Fruit fly (Drosophila melanogaster): ENCODE measurements around the gene CG3815.

The CG3815 gene

dm6 chrX:6330369-6330949 lies 35.3 kb downstream of the CG3815 start, which contains the start of gene CG42240 (continued):
- TF ChIP-seq CG6854 (GFP tag; optimal IDR thresholded peaks at IDR 0.05) (peak; percentile 81), Ets96B (tag; optimal IDR thresholded peaks at IDR 0.05) (peak; percentile 92), Eip93F (GFP tag; optimal IDR thresholded peaks at IDR 0.05) (peak; percentile 65), vri (GFP tag; optimal IDR thresholded peaks at IDR 0.05) (peak; percentile 87), CG3032 (tag; optimal IDR thresholded peaks at IDR 0.05) (peak; percentile 92), eg (GFP tag; IDR thresholded peaks at IDR 0.05) (peak; percentile 66), Ets21C (GFP tag; optimal IDR thresholded peaks at IDR 0.05) (peak; percentile 86), Sox102F (GFP tag; optimal IDR thresholded peaks at IDR 0.05) (peak; percentile 95), CG11902 (GFP tag; optimal IDR thresholded peaks at IDR 0.05) (peak; percentile 82), CG11294 (GFP tag; IDR thresholded peaks at IDR 0.05) (peak; percentile 69), CG10631 (GFP tag; optimal IDR thresholded peaks at IDR 0.05) (peak; percentile 92), fd59A (GFP tag; optimal IDR thresholded peaks at IDR 0.05) (peak; percentile 93), Lpt (GFP tag; optimal IDR thresholded peaks at IDR 0.05) (peak; percentile 94), Blimp-1 (GFP tag; optimal IDR thresholded peaks at IDR 0.05) (peak; percentile 86), CG4318 (GFP tag; optimal IDR thresholded peaks at IDR 0.05) (peak; percentile 95), acj6 (GFP tag; optimal IDR thresholded peaks at IDR 0.05) (peak; percentile 92), CG11762 (GFP tag; optimal IDR thresholded peaks at IDR 0.05; ENCODE audit: insufficient read depth) (peak; percentile 91), CG1621 (tag; optimal IDR thresholded peaks at IDR 0.05) (peak; percentile 88), lz (GFP tag; optimal IDR thresholded peaks at IDR 0.05) (peak; percentile 94), Hr38 (GFP tag; optimal IDR thresholded peaks at IDR 0.05) (no peak)

DNA sequence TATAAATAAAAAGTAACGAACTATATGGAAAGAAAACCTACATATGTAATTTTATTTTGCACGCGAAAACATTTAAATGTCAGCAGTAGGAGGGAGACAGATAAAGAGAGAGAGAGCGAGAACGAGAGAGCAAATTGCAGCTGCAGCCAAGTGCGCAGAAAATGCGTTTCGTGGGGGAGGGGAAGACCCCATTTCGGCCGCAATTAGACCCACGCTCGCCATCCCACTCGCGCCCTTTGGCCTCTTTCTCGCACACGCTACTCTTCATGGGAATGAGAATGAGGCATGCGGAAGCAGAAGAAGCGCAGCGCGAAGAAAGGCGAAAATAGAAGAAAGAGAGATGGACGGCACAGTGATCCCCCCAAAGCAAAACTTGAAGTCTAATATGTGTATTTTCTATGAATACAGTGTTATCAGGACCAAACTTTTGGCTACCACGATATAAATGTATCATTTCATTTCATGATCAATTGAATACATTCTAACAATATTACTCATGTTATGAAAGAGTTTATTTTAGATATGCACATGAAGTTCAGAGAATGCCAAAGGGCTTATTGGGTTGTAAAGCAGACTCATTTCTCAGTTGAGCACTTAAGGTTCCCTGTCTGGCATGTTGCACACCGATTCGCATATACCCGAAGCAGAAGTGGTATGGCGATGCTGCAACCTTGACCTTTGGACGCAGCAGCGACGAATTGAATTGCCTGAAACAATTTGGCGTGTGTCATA lies 38.0 kb downstream of the CG3815 start:
- TF ChIP-seq CG6163 (GFP tag; IDR thresholded peaks at IDR 0.05) (0 out of 3 replicates have a peak, but pooled peaks have one; percentile 21), svp (GFP tag) (peak; percentile 86), Sox102F (GFP tag; optimal IDR thresholded peaks at IDR 0.05) (peak; percentile 23), salr (GFP tag; optimal IDR thresholded peaks at IDR 0.05) (peak; percentile 22 to 31), CG1621 (tag; optimal IDR thresholded peaks at IDR 0.05) (no peak), eg (GFP tag; IDR thresholded peaks at IDR 0.05) (peak; percentile 35; the same call in 2 of the 3 replicates), spab (GFP tag; optimal IDR thresholded peaks at IDR 0.05) (peak; percentile 39), CG7368 (GFP tag; optimal IDR thresholded peaks at IDR 0.05) (no peak), Eip78C (GFP tag) (peak; percentile 62), CG34406 (GFP tag; optimal IDR thresholded peaks at IDR 0.05) (peak; percentile 2), Lpt (GFP tag; optimal IDR thresholded peaks at IDR 0.05) (peak; percentile 41), Gug (GFP tag; IDR thresholded peaks at IDR 0.05) (no peak), esn (GFP tag; optimal IDR thresholded peaks at IDR 0.05) (peak; percentile 23), Ets21C (GFP tag; optimal IDR thresholded peaks at IDR 0.05) (no peak), Eip75B (GFP tag; optimal IDR thresholded peaks at IDR 0.05) (peak; percentile 40), CG6276 (GFP tag; optimal IDR thresholded peaks at IDR 0.05) (peak; percentile 20), CG8319 (GFP tag; optimal IDR thresholded peaks at IDR 0.05) (peak; percentile 9), CG8632 (GFP tag; optimal IDR thresholded peaks at IDR 0.05) (no peak), CG3032 (tag; optimal IDR thresholded peaks at IDR 0.05) (no peak), CG16779 (tag; optimal IDR thresholded peaks at IDR 0.05) (no peak), Hr38 (GFP tag; optimal IDR thresholded peaks at IDR 0.05) (no peak), Blimp-1 (GFP tag; optimal IDR thresholded peaks at IDR 0.05) (no peak), Eip93F (GFP tag; optimal IDR thresholded peaks at IDR 0.05) (no peak), vri (GFP tag; optimal IDR thresholded peaks at IDR 0.05) (no peak), Met (GFP tag; optimal IDR thresholded peaks at IDR 0.05) (peak; percentile 10), CG8119 (GFP tag; IDR thresholded peaks at IDR 0.05) (0 out of 3 replicates have a peak, but pooled peaks have one; percentile 17), CG15336 (GFP tag; IDR thresholded peaks at IDR 0.05) (peak; percentile 41; the same call in 1 of the 2 replicates), Hr39 (GFP tag; optimal IDR thresholded peaks at IDR 0.05) (peak; percentile 28), OdsH (GFP tag; optimal IDR thresholded peaks at IDR 0.05) (peak; percentile 41), dsx (GFP tag; optimal IDR thresholded peaks at IDR 0.05; ENCODE audit: poor library complexity, severe bottlenecking) (no peak), CG6808 (GFP tag; optimal IDR thresholded peaks at IDR 0.05) (peak; percentile 36), CG6792 (GFP tag; optimal IDR thresholded peaks at IDR 0.05) (peak; percentile 11), topi (GFP tag; optimal IDR thresholded peaks at IDR 0.05) (peak; percentile 21), CG6854 (GFP tag; optimal IDR thresholded peaks at IDR 0.05) (no peak), CG31627 (GFP tag; optimal IDR thresholded peaks at IDR 0.05) (no peak), CG32006 (GFP tag; optimal IDR thresholded peaks at IDR 0.05) (peak; percentile 63), CG9139 (GFP tag; optimal IDR thresholded peaks at IDR 0.05) (no peak)
